Fruit fly (Drosophila melanogaster): ENCODE measurements around the gene Gcn5.

Gcn5 gene

DNA sequence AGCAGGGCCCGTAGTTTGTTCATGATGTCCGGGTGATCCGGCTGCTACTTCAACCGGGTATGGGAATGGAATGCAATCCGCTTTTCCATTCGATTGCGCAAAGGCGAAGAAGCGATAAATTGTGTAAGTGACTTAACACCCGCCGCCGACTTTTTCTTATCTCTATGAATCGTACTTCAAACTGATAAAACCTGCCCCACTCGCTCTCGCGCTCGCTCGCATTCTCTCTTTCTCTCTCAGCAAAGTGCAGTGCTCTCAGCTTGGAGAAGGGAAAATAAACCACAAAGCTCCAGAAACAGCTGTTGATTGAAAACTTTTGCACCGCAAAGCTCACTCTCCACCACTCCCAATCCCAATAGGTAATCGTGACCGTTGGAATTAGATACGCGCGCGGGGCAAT is 33.9 kb downstream of the Gcn5 start:
- TF ChIP-seq CG1620 (GFP tag; optimal IDR thresholded peaks at IDR 0.05): no peak
- no peak for TF ChIP-seq Mnt (GFP tag; optimal IDR thresholded peaks at IDR 0.05)
- no peak for TF ChIP-seq Crg-1 (GFP tag; optimal IDR thresholded peaks at IDR 0.05)
- TF ChIP-seq Clk (GFP tag; optimal IDR thresholded peaks at IDR 0.05): no peak
- no peak for TF ChIP-seq bab1 (GFP tag; optimal IDR thresholded peaks at IDR 0.05)
- no peak for TF ChIP-seq ovo (GFP tag; optimal IDR thresholded peaks at IDR 0.05)
- no peak for TF ChIP-seq pad (GFP tag; optimal IDR thresholded peaks at IDR 0.05)
- no peak for TF ChIP-seq CG5204 (GFP tag; optimal IDR thresholded peaks at IDR 0.05)
- no peak for TF ChIP-seq CG12768 (GFP tag; optimal IDR thresholded peaks at IDR 0.05)
- no peak for TF ChIP-seq CG7045 (GFP tag; optimal IDR thresholded peaks at IDR 0.05)
- no peak for TF ChIP-seq CG11617 (GFP tag; optimal IDR thresholded peaks at IDR 0.05)
- TF ChIP-seq CG33017 (tag; optimal IDR thresholded peaks at IDR 0.05): no peak
- no peak for TF ChIP-seq CG14711 (tag; optimal IDR thresholded peaks at IDR 0.05)
- no peak for TF ChIP-seq tj (GFP tag; optimal IDR thresholded peaks at IDR 0.05)
- TF ChIP-seq toe (GFP tag; optimal IDR thresholded peaks at IDR 0.05): no peak
- no peak for TF ChIP-seq CG7101 (tag; optimal IDR thresholded peaks at IDR 0.05)
- no peak for TF ChIP-seq Hr96 (GFP tag; optimal IDR thresholded peaks at IDR 0.05)

DNA sequence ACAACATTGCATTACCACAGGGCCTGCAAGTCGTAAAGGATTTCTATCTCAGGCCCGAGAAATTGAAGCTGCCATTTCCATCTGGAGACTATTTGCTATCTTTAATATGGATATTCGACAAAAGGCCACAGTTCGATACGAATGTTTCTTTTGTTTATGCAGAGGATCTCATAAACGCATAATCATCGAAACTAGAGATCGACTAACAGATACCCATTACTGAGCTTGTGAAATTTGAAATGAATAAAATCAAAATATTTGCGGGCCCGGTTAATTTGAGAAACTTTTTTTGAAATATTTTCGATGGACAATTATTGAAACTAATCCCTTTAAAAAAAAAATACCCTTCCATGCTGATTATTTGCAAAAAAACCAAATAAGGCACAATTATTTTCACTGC is 37.6 kb downstream of the Gcn5 start:
- TF ChIP-seq Crg-1 (GFP tag; optimal IDR thresholded peaks at IDR 0.05): no peak
- TF ChIP-seq bab1 (GFP tag; optimal IDR thresholded peaks at IDR 0.05): no peak
- no peak for TF ChIP-seq kay (GFP tag; ENCODE audit: borderline replicate concordance)
- no peak for TF ChIP-seq toe (GFP tag; optimal IDR thresholded peaks at IDR 0.05)
- TF ChIP-seq CG12768 (GFP tag; optimal IDR thresholded peaks at IDR 0.05): no peak
- TF ChIP-seq CG14711 (tag; optimal IDR thresholded peaks at IDR 0.05): no peak
- no peak for TF ChIP-seq CG11617 (GFP tag; optimal IDR thresholded peaks at IDR 0.05)
- no peak for TF ChIP-seq pad (GFP tag; optimal IDR thresholded peaks at IDR 0.05)
- TF ChIP-seq CG5204 (GFP tag; optimal IDR thresholded peaks at IDR 0.05): no peak
- TF ChIP-seq CG7101 (tag; optimal IDR thresholded peaks at IDR 0.05): no peak
- TF ChIP-seq Mnt (GFP tag; optimal IDR thresholded peaks at IDR 0.05): no peak

DNA sequence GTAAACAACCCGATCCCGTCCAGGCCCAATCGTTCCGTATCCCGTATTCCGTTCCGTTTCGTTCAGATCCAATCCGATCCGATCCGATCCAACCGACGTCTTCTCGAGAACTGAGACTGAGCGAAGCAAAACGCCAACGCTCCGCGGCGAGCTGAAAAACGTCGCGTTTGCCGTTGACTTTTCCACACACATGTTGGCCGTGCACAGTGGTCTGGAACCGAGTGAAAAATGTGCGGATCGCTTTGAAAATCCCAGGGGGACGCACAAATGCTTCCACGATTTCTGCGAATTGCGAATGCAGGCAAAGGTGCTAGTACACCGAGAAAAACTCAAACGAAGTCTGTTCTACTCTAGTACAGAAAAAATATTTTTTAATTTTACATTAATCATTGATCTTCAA is 38.9 kb downstream of the Gcn5 start, which contains the start of gene CG10663:
TSS of gene CG10663 (minus strand) at position 88 of the 400 bp plus-strand sequence.
- TF ChIP-seq CG12768 (GFP tag; optimal IDR thresholded peaks at IDR 0.05) (no peak), CG5204 (GFP tag; optimal IDR thresholded peaks at IDR 0.05) (no peak), CG14711 (tag; optimal IDR thresholded peaks at IDR 0.05) (no peak), Hr96 (GFP tag; optimal IDR thresholded peaks at IDR 0.05) (no peak), CG7101 (tag; optimal IDR thresholded peaks at IDR 0.05) (no peak), bab1 (GFP tag; optimal IDR thresholded peaks at IDR 0.05) (no peak), ovo (GFP tag; optimal IDR thresholded peaks at IDR 0.05) (no peak), kay (GFP tag; ENCODE audit: borderline replicate concordance) (no peak), CG11617 (GFP tag; optimal IDR thresholded peaks at IDR 0.05) (no peak), CG7045 (GFP tag; optimal IDR thresholded peaks at IDR 0.05) (no peak), tj (GFP tag; optimal IDR thresholded peaks at IDR 0.05) (no peak), toe (GFP tag; optimal IDR thresholded peaks at IDR 0.05) (no peak), CG33017 (tag; optimal IDR thresholded peaks at IDR 0.05) (no peak), Crg-1 (GFP tag; optimal IDR thresholded peaks at IDR 0.05) (no peak), Clk (GFP tag; optimal IDR thresholded peaks at IDR 0.05) (no peak), CG1620 (GFP tag; optimal IDR thresholded peaks at IDR 0.05) (no peak)

DNA sequence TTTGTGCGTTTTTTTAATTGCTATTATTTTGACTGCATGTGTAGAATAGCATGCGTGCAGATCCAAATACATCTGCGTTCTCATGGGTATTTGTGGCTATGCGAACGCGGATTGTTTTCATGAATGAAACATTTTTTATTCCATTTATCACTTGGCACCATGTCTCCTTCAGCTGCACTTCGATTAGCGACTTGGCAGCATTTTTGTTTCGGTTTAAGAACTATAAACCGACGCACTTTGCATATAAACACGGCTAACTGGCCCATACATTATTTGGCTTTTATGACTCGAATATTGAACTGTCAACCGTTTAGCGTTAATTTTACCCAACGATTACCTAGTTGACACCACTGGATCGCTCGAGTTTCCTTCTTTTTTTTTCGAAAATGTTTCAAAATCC is 39.4 kb downstream of the Gcn5 start:
- TF ChIP-seq pad (GFP tag; optimal IDR thresholded peaks at IDR 0.05): no peak
- no peak for TF ChIP-seq CG1620 (GFP tag; optimal IDR thresholded peaks at IDR 0.05)
- no peak for TF ChIP-seq CG7101 (tag; optimal IDR thresholded peaks at IDR 0.05)
- TF ChIP-seq CG7045 (GFP tag; optimal IDR thresholded peaks at IDR 0.05): no peak
- TF ChIP-seq CG11617 (GFP tag; optimal IDR thresholded peaks at IDR 0.05): no peak
- no peak for TF ChIP-seq Mnt (GFP tag; optimal IDR thresholded peaks at IDR 0.05)
- TF ChIP-seq Crg-1 (GFP tag; optimal IDR thresholded peaks at IDR 0.05): no peak
- TF ChIP-seq Hr96 (GFP tag; optimal IDR thresholded peaks at IDR 0.05): no peak
- no peak for TF ChIP-seq cnc (optimal IDR thresholded peaks at IDR 0.05)
- TF ChIP-seq bab1 (GFP tag; optimal IDR thresholded peaks at IDR 0.05): no peak
- TF ChIP-seq ovo (GFP tag; optimal IDR thresholded peaks at IDR 0.05): no peak
- no peak for TF ChIP-seq CG14711 (tag; optimal IDR thresholded peaks at IDR 0.05)
- no peak for TF ChIP-seq kay (GFP tag; ENCODE audit: borderline replicate concordance)
- TF ChIP-seq toe (GFP tag; optimal IDR thresholded peaks at IDR 0.05): no peak
- TF ChIP-seq CG5204 (GFP tag; optimal IDR thresholded peaks at IDR 0.05): no peak

DNA sequence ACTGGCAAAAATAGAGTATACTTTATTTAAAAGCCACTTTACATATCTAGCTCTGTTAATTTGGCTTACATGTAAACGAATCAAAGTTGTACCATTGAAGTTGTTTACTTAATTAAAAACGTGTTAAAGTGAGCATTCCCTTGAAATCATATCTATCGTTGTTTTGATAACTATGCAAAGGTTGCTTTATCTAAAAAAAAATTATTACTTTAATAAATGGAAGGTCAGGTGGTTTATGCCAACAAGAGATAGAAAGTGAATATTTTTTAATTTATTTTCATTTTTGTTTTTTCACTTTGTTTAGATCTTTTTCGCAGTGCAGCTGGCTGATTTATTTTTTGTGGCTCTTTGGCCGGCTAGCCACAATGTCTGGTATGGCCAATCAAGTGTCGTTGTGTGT is 40.9 kb downstream of the Gcn5 start:
- TF ChIP-seq cnc (optimal IDR thresholded peaks at IDR 0.05): no peak
- TF ChIP-seq Mnt (GFP tag; optimal IDR thresholded peaks at IDR 0.05): no peak
- TF ChIP-seq bab1 (GFP tag; optimal IDR thresholded peaks at IDR 0.05): peak; percentile 19
- no peak for TF ChIP-seq toe (GFP tag; optimal IDR thresholded peaks at IDR 0.05)
- no peak for TF ChIP-seq pad (GFP tag; optimal IDR thresholded peaks at IDR 0.05)
- TF ChIP-seq kay (GFP tag; ENCODE audit: borderline replicate concordance): peak; percentile 21
- no peak for TF ChIP-seq tj (GFP tag; optimal IDR thresholded peaks at IDR 0.05)
- no peak for TF ChIP-seq cic (GFP tag; optimal IDR thresholded peaks at IDR 0.05)
- TF ChIP-seq CG11617 (GFP tag; optimal IDR thresholded peaks at IDR 0.05): no peak
- no peak for TF ChIP-seq CG12768 (GFP tag; optimal IDR thresholded peaks at IDR 0.05)
- TF ChIP-seq CG14711 (tag; optimal IDR thresholded peaks at IDR 0.05): no peak
- no peak for TF ChIP-seq Clk (GFP tag; optimal IDR thresholded peaks at IDR 0.05)
- no peak for TF ChIP-seq CG5204 (GFP tag; optimal IDR thresholded peaks at IDR 0.05)

DNA sequence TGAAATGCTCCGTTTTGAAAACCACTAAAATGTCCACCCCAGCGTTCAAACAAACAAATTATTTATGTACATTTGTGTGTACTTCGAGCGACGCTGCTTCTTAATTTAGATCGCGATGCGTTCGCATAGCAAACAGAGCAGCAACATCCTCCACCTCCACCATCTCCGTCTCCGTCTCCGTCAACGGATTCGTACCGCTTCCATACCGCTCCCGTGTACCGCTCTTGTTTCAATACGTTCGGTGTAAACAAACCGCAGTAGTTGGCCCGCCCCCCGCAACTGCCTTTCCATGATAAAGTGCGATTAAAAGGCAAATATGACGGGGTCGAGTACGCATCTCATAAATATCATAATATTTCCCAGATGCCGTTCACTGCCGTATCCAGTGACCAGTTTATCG is 41.6 kb downstream of the Gcn5 start, which contains the start of gene CG33725:
TSS of gene CG33725 (plus strand) at position 364 of the 400 bp plus-strand sequence.
- TF ChIP-seq Clk (GFP tag; optimal IDR thresholded peaks at IDR 0.05): no peak
- no peak for TF ChIP-seq Hr96 (GFP tag; optimal IDR thresholded peaks at IDR 0.05)
- TF ChIP-seq CG12768 (GFP tag; optimal IDR thresholded peaks at IDR 0.05): no peak
- no peak for TF ChIP-seq CG14711 (tag; optimal IDR thresholded peaks at IDR 0.05)
- TF ChIP-seq Mnt (GFP tag; optimal IDR thresholded peaks at IDR 0.05): no peak
- no peak for TF ChIP-seq toe (GFP tag; optimal IDR thresholded peaks at IDR 0.05)
- no peak for TF ChIP-seq bab1 (GFP tag; optimal IDR thresholded peaks at IDR 0.05)
- no peak for TF ChIP-seq Crg-1 (GFP tag; optimal IDR thresholded peaks at IDR 0.05)
- TF ChIP-seq tj (GFP tag; optimal IDR thresholded peaks at IDR 0.05): no peak
- TF ChIP-seq CG33017 (tag; optimal IDR thresholded peaks at IDR 0.05): no peak
- TF ChIP-seq kay (GFP tag; ENCODE audit: borderline replicate concordance): no peak
- no peak for TF ChIP-seq ovo (GFP tag; optimal IDR thresholded peaks at IDR 0.05)
- no peak for TF ChIP-seq CG1620 (GFP tag; optimal IDR thresholded peaks at IDR 0.05)
